Worm (Caenorhabditis elegans): ENCODE measurements around the gene F41G3.10.
A peak's percentile ranks its signal among the peaks of the same experiment; 100 is the strongest.

Gene F41G3.10

DNA sequence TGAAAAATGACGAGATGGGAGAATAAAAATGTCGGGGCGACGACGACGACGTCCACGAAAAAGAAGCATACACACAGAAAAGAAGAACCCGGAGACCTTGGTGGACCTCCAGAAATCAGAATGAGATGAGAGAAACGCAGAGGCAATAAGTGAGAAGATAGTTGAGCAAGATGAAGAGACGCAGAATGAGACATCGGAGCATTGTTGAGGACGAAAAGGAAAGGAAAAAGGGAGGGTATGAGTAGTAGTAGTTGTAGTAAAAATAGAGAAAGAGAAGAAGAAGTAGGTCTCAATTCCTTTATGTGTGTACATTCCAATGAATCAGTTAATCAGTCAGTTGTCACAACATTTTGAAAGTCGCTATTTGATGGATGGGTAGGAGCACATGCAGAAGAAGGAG is 20.0 kb downstream of the F41G3.10 start, which contains the start of gene T14B4.8 (continued):
- peak; percentile 6; the same call in 1 of the 2 replicates for TF ChIP-seq isw-1 (GFP tag; IDR thresholded peaks at IDR 0.05)
- TF ChIP-seq xbp-1 (tag; optimal IDR thresholded peaks at IDR 0.05): no peak

ce11 chrII:6726814-6727213 is 22.5 kb downstream of the F41G3.10 start:
- TF ChIP-seq grh-1 (GFP tag; IDR thresholded peaks at IDR 0.05) (no peak), lin-14 (GFP tag; optimal IDR thresholded peaks at IDR 0.05) (peak; percentile 32), dsc-1 (tag; optimal IDR thresholded peaks at IDR 0.05) (peak; percentile 52)

DNA sequence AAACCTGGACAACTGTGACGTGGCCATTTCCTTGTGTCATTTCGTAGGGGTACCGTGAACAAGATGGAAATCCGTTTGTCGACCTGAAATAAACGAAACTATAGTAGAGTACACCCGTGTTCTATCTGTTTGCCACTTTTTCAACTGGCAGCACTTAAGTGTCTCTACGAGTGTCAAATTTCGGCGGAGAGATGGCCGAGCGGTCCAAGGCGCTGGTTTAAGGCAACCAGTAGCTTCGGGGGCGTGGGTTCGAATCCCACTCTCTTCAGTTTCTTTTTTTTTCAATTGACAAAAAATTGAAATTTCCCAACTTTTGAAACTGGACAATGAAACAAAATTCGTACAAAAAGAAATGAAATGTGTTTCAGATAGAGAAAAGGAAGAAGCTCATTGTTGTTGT is 27.7 kb downstream of the F41G3.10 start:
- TF ChIP-seq mab-9 (GFP tag; IDR thresholded peaks at IDR 0.05) (no peak), aha-1 (tag; optimal IDR thresholded peaks at IDR 0.05) (no peak), fkh-10 (GFP tag; optimal IDR thresholded peaks at IDR 0.05) (no peak), elt-3 (tag; optimal IDR thresholded peaks at IDR 0.05) (peak in 2 of 6 experiments; percentile 9 to 17), mep-1 (tag; optimal IDR thresholded peaks at IDR 0.05) (peak; percentile 1), elt-2 (tag; optimal IDR thresholded peaks at IDR 0.05) (no peak), efl-1 (optimal IDR thresholded peaks at IDR 0.05) (peak in 1 of 2 experiments; percentile 31), efl-1 (GFP tag; optimal IDR thresholded peaks at IDR 0.05 in 1 of 2) (peak; percentile 17 to 89), nhr-19 (GFP tag; conservative IDR thresholded peaks at IDR 0.05) (peak; percentile 64), nhr-11 (tag; optimal IDR thresholded peaks at IDR 0.05) (no peak), lin-14 (GFP tag; optimal IDR thresholded peaks at IDR 0.05) (peak; percentile 46), nhr-77 (tag; optimal IDR thresholded peaks at IDR 0.05) (peak; percentile 45), snu-23 (GFP tag; optimal IDR thresholded peaks at IDR 0.05) (peak; percentile 62), nhr-71 (tag; optimal IDR thresholded peaks at IDR 0.05) (peak; percentile 56), hpl-2 (GFP tag; optimal IDR thresholded peaks at IDR 0.05) (no peak), skn-1 (tag; optimal IDR thresholded peaks at IDR 0.05) (peak; percentile 7), lsy-2 (tag; optimal IDR thresholded peaks at IDR 0.05) (peak; percentile 18 to 50), nhr-20 (tag; optimal IDR thresholded peaks at IDR 0.05) (peak; percentile 85), ceh-63 (GFP tag; optimal IDR thresholded peaks at IDR 0.05) (no peak), mdl-1 (tag; optimal IDR thresholded peaks at IDR 0.05) (no peak), blmp-1 (tag; optimal IDR thresholded peaks at IDR 0.05) (no peak), pqm-1 (tag; optimal IDR thresholded peaks at IDR 0.05) (no peak), alr-1 (tag; optimal IDR thresholded peaks at IDR 0.05; ENCODE audit: borderline replicate concordance) (no peak), nhr-47 (tag; optimal IDR thresholded peaks at IDR 0.05) (peak; percentile 52), rnt-1 (tag; optimal IDR thresholded peaks at IDR 0.05) (peak; percentile 48), tlp-1 (tag; optimal IDR thresholded peaks at IDR 0.05) (no peak), nhr-90 (tag; optimal IDR thresholded peaks at IDR 0.05; ENCODE audit: poor library complexity) (peak; percentile 3), egl-13 (tag; optimal IDR thresholded peaks at IDR 0.05) (no peak), nhr-12 (tag; optimal IDR thresholded peaks at IDR 0.05) (no peak), xbp-1 (tag; optimal IDR thresholded peaks at IDR 0.05) (peak; percentile 26), dsc-1 (tag; optimal IDR thresholded peaks at IDR 0.05) (peak; percentile 55), ceh-82 (tag; optimal IDR thresholded peaks at IDR 0.05) (peak in 1 of 3 experiments; percentile 12), egl-27 (tag; optimal IDR thresholded peaks at IDR 0.05) (no peak), lin-35 (GFP tag; optimal IDR thresholded peaks at IDR 0.05) (peak; percentile 13 to 53), nhr-85 (tag) (no peak), ceh-8 (GFP tag; optimal IDR thresholded peaks at IDR 0.05) (no peak), lir-3 (tag; optimal IDR thresholded peaks at IDR 0.05; ENCODE audit: poor library complexity) (peak; percentile 25), nhr-28 (tag; optimal IDR thresholded peaks at IDR 0.05) (no peak), grh-1 (GFP tag; IDR thresholded peaks at IDR 0.05) (0 out of 2 replicates have a peak, but pooled peaks have one; percentile 9), swsn-7 (tag; optimal IDR thresholded peaks at IDR 0.05) (peak; percentile 32), irx-1 (tag; optimal IDR thresholded peaks at IDR 0.05) (peak; percentile 32), ets-5 (GFP tag; IDR thresholded peaks at IDR 0.05) (no peak), lin-13 (GFP tag; optimal IDR thresholded peaks at IDR 0.05) (no peak), dpl-1 (GFP tag; optimal IDR thresholded peaks at IDR 0.05) (peak in 2 of 3 experiments; percentile 1 to 14)

Measured in whole organism, L1 larva.